Worm (Caenorhabditis elegans): ENCODE data around the gene aipl-1.

ce11 chrV:15109260-15109659, 27.3 kb downstream of the aipl-1 start, which contains the start of gene Y75B12A.2:
- TF ChIP-seq snpc-4 (tag; optimal IDR thresholded peaks at IDR 0.05): no peak
- no peak for TF ChIP-seq ces-1 (GFP tag; optimal IDR thresholded peaks at IDR 0.05)
- TF ChIP-seq nhr-12 (tag; optimal IDR thresholded peaks at IDR 0.05): no peak
- no peak for TF ChIP-seq zag-1 (tag; optimal IDR thresholded peaks at IDR 0.05)
- no peak for TF ChIP-seq nhr-84 (tag; optimal IDR thresholded peaks at IDR 0.05)
- no peak for TF ChIP-seq mep-1 (tag; optimal IDR thresholded peaks at IDR 0.05)
- no peak for TF ChIP-seq lin-39 (tag; optimal IDR thresholded peaks at IDR 0.05)
- no peak for TF ChIP-seq efl-3 (GFP tag; optimal IDR thresholded peaks at IDR 0.05)
- TF ChIP-seq ceh-82 (tag; optimal IDR thresholded peaks at IDR 0.05): no peak
- no peak for TF ChIP-seq pqm-1 (tag; optimal IDR thresholded peaks at IDR 0.05)
- no peak for TF ChIP-seq mdl-1 (tag; optimal IDR thresholded peaks at IDR 0.05)
- TF ChIP-seq unc-62 (GFP tag; optimal IDR thresholded peaks at IDR 0.05): no peak
